Fruit fly (Drosophila melanogaster): ENCODE data around the gene vri.

The vri gene

DNA sequence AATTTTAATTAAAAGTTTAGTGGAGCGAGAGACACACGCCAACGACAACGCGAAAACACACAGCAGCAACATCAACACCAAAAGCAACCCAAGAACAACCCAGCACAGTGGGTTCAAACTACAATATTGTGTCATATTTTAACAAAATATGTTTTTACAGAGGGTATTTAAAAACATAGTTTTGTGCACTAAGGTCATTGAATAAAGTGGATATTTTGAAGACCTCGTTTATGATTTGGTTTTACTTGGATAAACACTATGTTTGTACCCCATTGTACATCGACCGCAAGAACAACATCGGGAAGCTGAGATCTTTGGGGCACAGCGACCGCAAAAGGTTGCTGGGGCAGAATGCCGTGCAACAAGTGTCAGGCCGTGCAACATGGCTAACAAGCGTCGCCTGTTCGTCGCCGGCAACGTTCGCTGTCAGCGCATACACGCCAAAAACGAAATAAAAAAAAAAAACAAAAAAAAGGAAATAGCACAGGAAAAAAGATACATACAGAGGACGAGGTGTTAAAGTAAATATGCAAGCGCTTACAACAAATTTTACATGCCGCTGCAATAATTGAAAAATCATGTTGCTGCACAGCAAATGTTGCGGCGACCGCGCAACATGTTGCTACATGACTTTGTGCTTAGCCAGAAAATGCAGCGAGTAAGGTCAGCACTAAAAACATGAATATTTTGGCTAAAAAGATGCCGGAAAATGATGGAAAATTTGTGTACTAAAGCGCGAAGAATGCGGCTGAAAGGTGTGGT lies 27.3 kb upstream of the vri start (continued):
- no peak for TF ChIP-seq HLH4C (GFP tag; IDR thresholded peaks at IDR 0.05; ENCODE audit: partially characterized antibody)
- TF ChIP-seq lilli (GFP tag; optimal IDR thresholded peaks at IDR 0.05): peak; percentile 18
- peak; percentile 27 for TF ChIP-seq CG15601 (tag; optimal IDR thresholded peaks at IDR 0.05)
- no peak for TF ChIP-seq Lpt (GFP tag; optimal IDR thresholded peaks at IDR 0.05)
- TF ChIP-seq H15 (GFP tag; IDR thresholded peaks at IDR 0.05): no peak
- TF ChIP-seq Rfx (GFP tag; IDR thresholded peaks at IDR 0.05): 0 out of 2 replicates have a peak, but pooled peaks have one; percentile 17
- 0 out of 2 replicates have a peak, but pooled peaks have one; percentile 17 for TF ChIP-seq ap (GFP tag; IDR thresholded peaks at IDR 0.05)
- TF ChIP-seq CG14965 (GFP tag; optimal IDR thresholded peaks at IDR 0.05; ENCODE audit: borderline replicate concordance): peak; percentile 39
- TF ChIP-seq z (GFP tag; IDR thresholded peaks at IDR 0.05): 0 out of 3 replicates have a peak, but pooled peaks have one; percentile 10
- no peak for TF ChIP-seq tin (GFP tag; optimal IDR thresholded peaks at IDR 0.05)
- no peak for TF ChIP-seq CG10274 (GFP tag; optimal IDR thresholded peaks at IDR 0.05)
- TF ChIP-seq E2f2 (GFP tag; IDR thresholded peaks at IDR 0.05): 0 out of 2 replicates have a peak, but pooled peaks have one; percentile 27
- no peak for TF ChIP-seq Atf6 (GFP tag; IDR thresholded peaks at IDR 0.05)
- no peak for TF ChIP-seq btn (GFP tag; optimal IDR thresholded peaks at IDR 0.05)
- no peak for TF ChIP-seq CG42726 (GFP tag; IDR thresholded peaks at IDR 0.05; ENCODE audit: partially characterized antibody)
- TF ChIP-seq Hsf (GFP tag; optimal IDR thresholded peaks at IDR 0.05): peak; percentile 31
- TF ChIP-seq CG15269 (tag; optimal IDR thresholded peaks at IDR 0.05): peak; percentile 2
- TF ChIP-seq CG4404 (GFP tag; IDR thresholded peaks at IDR 0.05): peak; percentile 43; the same call in 1 of the 2 replicates
- TF ChIP-seq Trl (optimal IDR thresholded peaks at IDR 0.05): no peak
- peak; percentile 13 for TF ChIP-seq Trl (GFP tag; optimal IDR thresholded peaks at IDR 0.05)
- peak; percentile 86 for TF ChIP-seq Med (GFP tag)
- peak; percentile 33 for TF ChIP-seq CG6813 (GFP tag; optimal IDR thresholded peaks at IDR 0.05)
- TF ChIP-seq CG30431 (GFP tag; optimal IDR thresholded peaks at IDR 0.05): peak; percentile 23
- peak; percentile 52 for TF ChIP-seq az2 (GFP tag; optimal IDR thresholded peaks at IDR 0.05)
- peak; percentile 56 for TF ChIP-seq CG1603 (tag; optimal IDR thresholded peaks at IDR 0.05)
- no peak for TF ChIP-seq C15 (GFP tag; IDR thresholded peaks at IDR 0.05)
- no peak for TF ChIP-seq mld (GFP tag; IDR thresholded peaks at IDR 0.05; ENCODE audit: partially characterized antibody)
- no peak for TF ChIP-seq pfk (GFP tag; optimal IDR thresholded peaks at IDR 0.05)
- TF ChIP-seq nerfin-2 (GFP tag; IDR thresholded peaks at IDR 0.05; ENCODE audit: partially characterized antibody): no peak
- peak; percentile 63 for TF ChIP-seq unpg (GFP tag; optimal IDR thresholded peaks at IDR 0.05)
- TF ChIP-seq CG1832 (GFP tag; optimal IDR thresholded peaks at IDR 0.05): no peak
- no peak for TF ChIP-seq BtbVII (GFP tag; optimal IDR thresholded peaks at IDR 0.05)
- peak; percentile 74 for TF ChIP-seq dmrt11E (tag; optimal IDR thresholded peaks at IDR 0.05)
- TF ChIP-seq CG11456 (GFP tag; IDR thresholded peaks at IDR 0.05): no peak
- TF ChIP-seq Sry-δ (GFP tag; optimal IDR thresholded peaks at IDR 0.05): no peak
- TF ChIP-seq CG14050 (GFP tag; IDR thresholded peaks at IDR 0.05): no peak
- peak; percentile 7 for TF ChIP-seq CoRest (tag; optimal IDR thresholded peaks at IDR 0.05)
- no peak for TF ChIP-seq CG10565 (GFP tag; optimal IDR thresholded peaks at IDR 0.05)
- TF ChIP-seq peb (GFP tag; IDR thresholded peaks at IDR 0.05): no peak
- peak; percentile 29 for TF ChIP-seq CG12769 (tag; optimal IDR thresholded peaks at IDR 0.05)
- TF ChIP-seq oc (tag; optimal IDR thresholded peaks at IDR 0.05): peak; percentile 8
- peak; percentile 52 for TF ChIP-seq CG2678 (tag; optimal IDR thresholded peaks at IDR 0.05)
- TF ChIP-seq CG12659 (GFP tag; optimal IDR thresholded peaks at IDR 0.05): no peak
- TF ChIP-seq da (GFP tag; optimal IDR thresholded peaks at IDR 0.05): no peak
- no peak for TF ChIP-seq ham (GFP tag; IDR thresholded peaks at IDR 0.05)
- no peak for TF ChIP-seq mirr (GFP tag; optimal IDR thresholded peaks at IDR 0.05)
- TF ChIP-seq fru (optimal IDR thresholded peaks at IDR 0.05): no peak
- no peak for TF ChIP-seq Sin3A (optimal IDR thresholded peaks at IDR 0.05)
- TF ChIP-seq dmrt99B (tag; optimal IDR thresholded peaks at IDR 0.05): no peak
- TF ChIP-seq Stat92E (GFP tag; optimal IDR thresholded peaks at IDR 0.05): no peak

All from whole organism, embryonic.